Worm (Caenorhabditis elegans): ENCODE measurements around the gene D1022.4.
"Not testable (repeated sequence)": the region's sequence is repeated elsewhere in the genome, so short reads cannot be mapped to it uniquely, and the experiment has no call there.

Gene D1022.4

ce11 chrII:7459205-7459604 lies 2.1 kb upstream of the D1022.4 start, which contains the start of gene D1022.2:
D1022.2 (plus strand) TSS chrII:7459505.
- no peak for TF ChIP-seq ceh-30 (tag; optimal IDR thresholded peaks at IDR 0.05)
- TF ChIP-seq pat-9 (tag; optimal IDR thresholded peaks at IDR 0.05) = no peak
- no peak for TF ChIP-seq ceh-34 (tag; optimal IDR thresholded peaks at IDR 0.05)

DNA sequence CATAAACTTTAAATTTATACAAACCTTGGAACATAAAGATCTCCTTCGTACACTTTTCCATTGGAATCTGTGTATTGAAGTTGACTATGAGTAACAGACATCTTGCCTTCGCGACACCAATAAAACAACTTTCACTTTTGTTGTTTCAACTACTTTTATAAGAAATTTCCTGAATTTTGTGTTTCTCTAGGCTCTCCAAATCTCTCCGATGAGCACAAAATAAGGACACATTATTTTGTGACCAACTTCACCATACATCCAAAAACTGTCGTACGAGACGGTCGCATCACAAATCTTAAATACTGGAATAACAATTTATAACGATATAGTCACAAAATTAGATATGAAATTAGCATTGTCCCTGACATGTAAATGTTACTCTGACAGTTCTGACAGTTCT lies 1.6 kb upstream of the D1022.4 start, which contains the start of gene D1022.5:
D1022.5 (minus strand) TSS at position 101 of the 400 bp plus-strand sequence.
- TF ChIP-seq ama-1 (optimal IDR thresholded peaks at IDR 0.05) (no peak), nfya-1 (tag; optimal IDR thresholded peaks at IDR 0.05) (no peak), sdc-2 (tag; optimal IDR thresholded peaks at IDR 0.05) (no peak), ceh-24 (tag; optimal IDR thresholded peaks at IDR 0.05) (no peak), pha-4 (tag; optimal IDR thresholded peaks at IDR 0.05) (no peak), tbx-2 (tag; optimal IDR thresholded peaks at IDR 0.05) (no peak), C38D4.7 (GFP tag; optimal IDR thresholded peaks at IDR 0.05) (no peak), hlh-6 (tag; optimal IDR thresholded peaks at IDR 0.05) (no peak), nhr-11 (tag; optimal IDR thresholded peaks at IDR 0.05) (no peak), ttx-3 (tag; optimal IDR thresholded peaks at IDR 0.05) (no peak), nhr-232 (tag; optimal IDR thresholded peaks at IDR 0.05) (no peak), fkh-6 (tag; optimal IDR thresholded peaks at IDR 0.05) (no peak), ceh-34 (tag; optimal IDR thresholded peaks at IDR 0.05) (no peak), tbx-7 (tag; optimal IDR thresholded peaks at IDR 0.05) (no peak), ceh-18 (tag; optimal IDR thresholded peaks at IDR 0.05) (no peak), ceh-2 (tag; optimal IDR thresholded peaks at IDR 0.05) (no peak), unc-42 (tag; optimal IDR thresholded peaks at IDR 0.05) (no peak), ztf-16 (tag; optimal IDR thresholded peaks at IDR 0.05) (no peak), gmeb-2 (tag; optimal IDR thresholded peaks at IDR 0.05) (no peak)

- TF ChIP-seq pag-3 (tag; optimal IDR thresholded peaks at IDR 0.05; ENCODE audit: borderline replicate concordance) (no peak), elt-2 (tag; optimal IDR thresholded peaks at IDR 0.05) (no peak), pha-2 (tag; optimal IDR thresholded peaks at IDR 0.05) (no peak)
Measured at ce11 chrII:7456184-7456583, 908 bp downstream of the D1022.4 start, which contains the start of gene D1022.3. D1022.3 (minus strand) TSS chrII:7456284.

ce11 chrII:7434958-7435357 lies 22.1 kb downstream of the D1022.4 start, which contains the start of gene K02A2.1:
K02A2.1 (plus strand) TSS chrII:7435258.
- not testable (repeated sequence) for TF ChIP-seq unc-86 (tag; optimal IDR thresholded peaks at IDR 0.05); nhr-232 (tag; optimal IDR thresholded peaks at IDR 0.05); unc-3 (GFP tag; conservative IDR thresholded peaks at IDR 0.05); unc-3 (tag; optimal IDR thresholded peaks at IDR 0.05)

ce11 chrII:7434182-7434581 lies 22.9 kb downstream of the D1022.4 start, which contains the start of gene kcc-3:
kcc-3 (minus strand) TSS chrII:7434282.
- no peak for TF ChIP-seq dve-1 (tag; optimal IDR thresholded peaks at IDR 0.05)
- TF ChIP-seq lin-11 (tag; optimal IDR thresholded peaks at IDR 0.05) = no peak
- no peak for TF ChIP-seq ceh-24 (tag; optimal IDR thresholded peaks at IDR 0.05)
- no peak for TF ChIP-seq nfya-1 (tag; optimal IDR thresholded peaks at IDR 0.05)
- no peak for TF ChIP-seq C08G9.2 (tag; optimal IDR thresholded peaks at IDR 0.05)
- TF ChIP-seq nhr-11 (tag; optimal IDR thresholded peaks at IDR 0.05) = no peak
- TF ChIP-seq C38D4.7 (GFP tag; optimal IDR thresholded peaks at IDR 0.05) = no peak
- TF ChIP-seq hlh-30 (tag; optimal IDR thresholded peaks at IDR 0.05; ENCODE audit: insufficient read depth) = no peak
- TF ChIP-seq zip-5 (tag; optimal IDR thresholded peaks at IDR 0.05) = no peak
- TF ChIP-seq fax-1 (tag; optimal IDR thresholded peaks at IDR 0.05) = no peak
- no peak for TF ChIP-seq pha-2 (tag; optimal IDR thresholded peaks at IDR 0.05)
- TF ChIP-seq hlh-6 (tag; optimal IDR thresholded peaks at IDR 0.05) = no peak
- TF ChIP-seq ceh-14 (tag; optimal IDR thresholded peaks at IDR 0.05) = no peak
- TF ChIP-seq ztf-16 (tag; optimal IDR thresholded peaks at IDR 0.05) = no peak
- TF ChIP-seq eyg-1 (tag; optimal IDR thresholded peaks at IDR 0.05) = no peak
